Fruit fly (Drosophila melanogaster) whole organism, embryonic: ENCODE results near the gene Efr.
A peak's percentile ranks its signal among the peaks of the same experiment; 100 is the strongest.

Source experiments
- ATbp ChIP-seq: fragments of 200-800 bp; sonication (Bioruptor generic); optimal IDR thresholded peaks from 2 replicates; lab custom pipeline; 2017; ENCODE audit warnings: missing biosample characterization, mild to moderate bottlenecking, missing genetic modification characterization, missing genetic modification reagents
- Antp ChIP-seq: fragments of 200-800 bp; sonication (Bioruptor generic); optimal IDR thresholded peaks from 3 replicates; lab custom pipeline; 2016; ENCODE audit warnings: missing biosample characterization, missing genetic modification characterization
- BEAF-32 ChIP-seq: fragments of 200-800 bp; sonication (Bioruptor generic); optimal IDR thresholded peaks from 3 replicates; lab custom pipeline; 2017; ENCODE audit warnings: missing biosample characterization, missing genetic modification characterization, mild to moderate bottlenecking, moderate library complexity, missing genetic modification reagents
- CG1024 ChIP-seq: fragments of 200-800 bp; sonication (Bioruptor generic); IDR thresholded peaks from 2 replicates; pipeline ENCODE4 v1.3.6; 2022; ENCODE audit warnings: missing biosample characterization, missing genetic modification characterization
- CG11398 ChIP-seq: fragments of 200-800 bp; sonication (Bioruptor generic); optimal IDR thresholded peaks from 2 replicates; lab custom pipeline; 2016; ENCODE audit warnings: missing biosample characterization, missing genetic modification characterization
- CG1233 ChIP-seq: fragments of 200-800 bp; sonication (Bioruptor generic); optimal IDR thresholded peaks from 4 replicates; lab custom pipeline; 2018; ENCODE audit warnings: missing biosample characterization, mild to moderate bottlenecking, missing genetic modification characterization
- CG13296 ChIP-seq: fragments of 200-800 bp; sonication (Bioruptor generic); optimal IDR thresholded peaks from 3 replicates; lab custom pipeline; 2018; ENCODE audit warnings: missing biosample characterization, mild to moderate bottlenecking, missing genetic modification characterization
- CG13775 ChIP-seq: fragments of 200-800 bp; sonication (Bioruptor generic); optimal IDR thresholded peaks from 3 replicates; lab custom pipeline; 2017; ENCODE audit warnings: missing biosample characterization, mild to moderate bottlenecking, missing genetic modification characterization
- CG15269 ChIP-seq: fragments of 200-800 bp; sonication (Bioruptor generic); optimal IDR thresholded peaks from 2 replicates; lab custom pipeline; 2018; ENCODE audit warnings: missing biosample characterization, mild to moderate bottlenecking, missing genetic modification characterization, moderate library complexity
- CG1529 ChIP-seq: fragments of 200-800 bp; sonication (Bioruptor generic); optimal IDR thresholded peaks from 3 replicates; lab custom pipeline; 2018; ENCODE audit warnings: missing biosample characterization, missing genetic modification characterization
- CG15601 ChIP-seq: fragments of 200-800 bp; sonication (Bioruptor generic); optimal IDR thresholded peaks from 3 replicates; lab custom pipeline; 2019; ENCODE audit warnings: missing biosample characterization, mild to moderate bottlenecking, missing genetic modification characterization, moderate library complexity
- CG2120 ChIP-seq: fragments of 200-800 bp; sonication (Bioruptor generic); optimal IDR thresholded peaks from 3 replicates; lab custom pipeline; 2016; ENCODE audit warnings: missing biosample characterization, missing genetic modification characterization
- CG33557 ChIP-seq: fragments of 200-800 bp; sonication (Bioruptor generic); optimal IDR thresholded peaks from 2 replicates; lab custom pipeline; 2019; ENCODE audit warnings: missing biosample characterization, mild to moderate bottlenecking, missing genetic modification characterization, moderate library complexity
- CG3995 ChIP-seq: fragments of 200-800 bp; sonication (Bioruptor generic); optimal IDR thresholded peaks from 3 replicates; lab custom pipeline; 2016; ENCODE audit warnings: missing biosample characterization, missing genetic modification characterization
- CG5245 ChIP-seq: fragments of 200-800 bp; sonication (Bioruptor generic); optimal IDR thresholded peaks from 3 replicates; lab custom pipeline; 2016; ENCODE audit warnings: missing biosample characterization, missing genetic modification characterization
- CG6254 ChIP-seq: fragments of 200-800 bp; sonication (Bioruptor generic); optimal IDR thresholded peaks from 3 replicates; lab custom pipeline; 2017; ENCODE audit warnings: mild to moderate bottlenecking, missing biosample characterization, missing genetic modification reagents, missing genetic modification characterization
- CG7556 ChIP-seq: fragments of 200-800 bp; sonication (Bioruptor generic); optimal IDR thresholded peaks from 2 replicates; lab custom pipeline; 2017; ENCODE audit warnings: missing biosample characterization, mild to moderate bottlenecking, missing genetic modification characterization
- CG7839 ChIP-seq: fragments of 200-800 bp; sonication (Bioruptor generic); optimal IDR thresholded peaks from 3 replicates; lab custom pipeline; 2018; ENCODE audit warnings: missing biosample characterization, mild to moderate bottlenecking, missing genetic modification characterization, moderate library complexity
- CG8281 ChIP-seq: fragments of 200-800 bp; sonication (Bioruptor generic); optimal IDR thresholded peaks from 2 replicates; lab custom pipeline; 2018; ENCODE audit warnings: missing biosample characterization, mild to moderate bottlenecking, missing genetic modification characterization, moderate library complexity
- CG8765 ChIP-seq: fragments of 200-800 bp; sonication (Bioruptor generic); IDR thresholded peaks from 2 replicates; pipeline ENCODE4 v1.3.6; 2022; ENCODE audit warnings: missing biosample characterization, missing genetic modification characterization
- CG9797 ChIP-seq: fragments of 200-800 bp; sonication (Bioruptor generic); optimal IDR thresholded peaks from 3 replicates; lab custom pipeline; 2018; ENCODE audit warnings: missing biosample characterization, mild to moderate bottlenecking, missing genetic modification characterization
- CTCF ChIP-seq: fragments of 200-800 bp; sonication (Bioruptor generic); optimal IDR thresholded peaks from 2 replicates; lab custom pipeline; 2017; ENCODE audit warnings: missing biosample characterization, mild to moderate bottlenecking, missing genetic modification characterization, moderate library complexity
- Chrac-16 ChIP-seq: fragments of 200-800 bp; sonication (Bioruptor generic); optimal IDR thresholded peaks from 3 replicates; lab custom pipeline; 2016; ENCODE audit warnings: missing biosample characterization, missing genetic modification characterization
- Dek ChIP-seq: fragments of 200-800 bp; sonication (Bioruptor generic); optimal IDR thresholded peaks from 3 replicates; lab custom pipeline; 2019; ENCODE audit warnings: missing biosample characterization, mild to moderate bottlenecking, missing genetic modification characterization, moderate library complexity
- Dp ChIP-seq: fragments of 200-800 bp; sonication (Bioruptor generic); optimal IDR thresholded peaks from 2 replicates; lab custom pipeline; 2018; ENCODE audit warnings: missing biosample characterization, mild to moderate bottlenecking, missing genetic modification characterization, moderate library complexity
- Hand ChIP-seq: fragments of 200-800 bp; sonication (Bioruptor generic); optimal IDR thresholded peaks from 2 replicates; lab custom pipeline; 2017; ENCODE audit warnings: mild to moderate bottlenecking, missing biosample characterization, missing genetic modification reagents, missing genetic modification characterization
- Hmx ChIP-seq: fragments of 200-800 bp; sonication (Bioruptor generic); optimal IDR thresholded peaks from 2 replicates; lab custom pipeline; 2016; ENCODE audit warnings: missing biosample characterization, missing genetic modification characterization
- Lim3 ChIP-seq: fragments of 200-800 bp; sonication (Bioruptor generic); IDR thresholded peaks from 2 replicates; pipeline ENCODE4 v1.3.6; 2022; ENCODE audit warnings: missing biosample characterization, missing genetic modification characterization
- Meics ChIP-seq: fragments of 200-800 bp; sonication (Bioruptor generic); optimal IDR thresholded peaks from 2 replicates; lab custom pipeline; 2017; ENCODE audit warnings: missing biosample characterization, mild to moderate bottlenecking, missing genetic modification characterization
- Sox102F ChIP-seq: fragments of 200-800 bp; sonication (Bioruptor generic); optimal IDR thresholded peaks from 2 replicates; lab custom pipeline; 2018; ENCODE audit warnings: missing biosample characterization, mild to moderate bottlenecking, missing genetic modification characterization, moderate library complexity
- ab ChIP-seq: fragments of 200-800 bp; sonication (Bioruptor generic); optimal IDR thresholded peaks from 2 replicates; lab custom pipeline; 2016; ENCODE audit warnings: missing biosample characterization, missing genetic modification characterization
- ac ChIP-seq: fragments of 200-800 bp; sonication (Bioruptor generic); optimal IDR thresholded peaks from 3 replicates; lab custom pipeline; 2017; ENCODE audit warnings: missing biosample characterization, mild to moderate bottlenecking, missing genetic modification characterization
- bbx ChIP-seq: fragments of 200-800 bp; sonication (Bioruptor generic); IDR thresholded peaks from 2 replicates; pipeline ENCODE4 v1.3.6; 2022; ENCODE audit warnings: missing biosample characterization, missing genetic modification characterization; ENCODE audit not compliant: partially characterized antibody
- cad ChIP-seq: fragments of >200 bp; optimal IDR thresholded peaks from 2 replicates; lab custom pipeline; 2017; ENCODE audit warnings: missing biosample characterization, missing genetic modification characterization
- cas ChIP-seq: fragments of 200-800 bp; sonication (Bioruptor generic); IDR thresholded peaks from 2 replicates; pipeline ENCODE4 v1.3.6; 2022; ENCODE audit warnings: missing biosample characterization, missing genetic modification characterization
- cg ChIP-seq: fragments of 200-800 bp; sonication (Bioruptor generic); optimal IDR thresholded peaks from 3 replicates; lab custom pipeline; 2019; ENCODE audit warnings: missing biosample characterization, mild to moderate bottlenecking, missing genetic modification characterization, moderate library complexity
- crc ChIP-seq: fragments of 200-800 bp; sonication (Bioruptor generic); optimal IDR thresholded peaks from 2 replicates; lab custom pipeline; 2016; ENCODE audit warnings: missing biosample characterization, missing genetic modification characterization
- gcm2 ChIP-seq: fragments of 200-800 bp; sonication (Bioruptor generic); optimal IDR thresholded peaks from 2 replicates; lab custom pipeline; 2016; ENCODE audit warnings: missing biosample characterization, missing genetic modification characterization
- grau ChIP-seq: fragments of 200-800 bp; optimal IDR thresholded peaks from 3 replicates; lab custom pipeline; 2019; ENCODE audit warnings: missing biosample characterization, mild to moderate bottlenecking, missing genetic modification characterization, moderate library complexity
- gsb ChIP-seq: fragments of 200-800 bp; sonication (Bioruptor generic); IDR thresholded peaks from 2 replicates; pipeline ENCODE4 v1.3.6; 2022; ENCODE audit warnings: missing biosample characterization, missing genetic modification characterization
- h ChIP-seq: fragments of >200 bp; optimal IDR thresholded peaks from 2 replicates; lab custom pipeline; 2017
- kay ChIP-seq: fragments of 200-800 bp; sonication (Bioruptor generic); optimal IDR thresholded peaks from 2 replicates; lab custom pipeline; 2016; ENCODE audit warnings: missing biosample characterization, missing genetic modification characterization
- kni ChIP-seq: fragments of 200-800 bp; sonication (Bioruptor generic); optimal IDR thresholded peaks from 3 replicates; lab custom pipeline; 2017; ENCODE audit warnings: mild to moderate bottlenecking, missing biosample characterization, missing genetic modification reagents, missing genetic modification characterization
- lbe ChIP-seq: fragments of 200-800 bp; sonication (Bioruptor generic); optimal IDR thresholded peaks from 2 replicates; lab custom pipeline; 2016; ENCODE audit warnings: missing biosample characterization, mild to moderate bottlenecking, missing genetic modification characterization
- lola ChIP-seq, 3 experiments: fragments of >200 bp in 2 of 3; fragments of 200-800 bp in 1 of 3; sonication (Bioruptor generic) in 1 of 3; optimal IDR thresholded peaks; 2 replicates each; lab custom pipeline; 2017 to 2019; ENCODE audit warnings: missing biosample characterization in 3 of 3, missing genetic modification characterization in 3 of 3, mild to moderate bottlenecking in 1 of 3, moderate library complexity in 1 of 3
- mam ChIP-seq: fragments of 200-800 bp; sonication (Bioruptor generic); optimal IDR thresholded peaks from 3 replicates; lab custom pipeline; 2016; ENCODE audit warnings: missing biosample characterization, missing genetic modification characterization
- nau ChIP-seq: fragments of 200-800 bp; sonication (Bioruptor generic); optimal IDR thresholded peaks from 3 replicates; lab custom pipeline; 2017; ENCODE audit warnings: missing biosample characterization, mild to moderate bottlenecking, missing genetic modification characterization, missing genetic modification reagents
- onecut ChIP-seq: fragments of 200-800 bp; sonication (Bioruptor generic); IDR thresholded peaks from 2 replicates; pipeline ENCODE4 v1.3.6; 2022; ENCODE audit warnings: missing biosample characterization, missing genetic modification characterization
- slbo ChIP-seq: fragments of 200-800 bp; sonication (Bioruptor generic); IDR thresholded peaks from 2 replicates; pipeline ENCODE4 v1.3.6; 2022; ENCODE audit warnings: missing biosample characterization, missing genetic modification characterization
- sr ChIP-seq: fragments of 200-800 bp; sonication (Bioruptor generic); IDR thresholded peaks from 3 replicates; pipeline ENCODE4 v1.3.6; 2022; ENCODE audit warnings: missing biosample characterization, missing genetic modification characterization
- sug ChIP-seq: fragments of 200-800 bp; optimal IDR thresholded peaks from 2 replicates; lab custom pipeline; 2019; ENCODE audit warnings: missing biosample characterization, mild to moderate bottlenecking, missing genetic modification characterization, moderate library complexity
- toy ChIP-seq: fragments of 200-800 bp; sonication (Bioruptor generic); IDR thresholded peaks from 2 replicates; pipeline ENCODE4 v1.3.6; 2022; ENCODE audit warnings: missing biosample characterization, missing genetic modification characterization

Gene Efr

DNA sequence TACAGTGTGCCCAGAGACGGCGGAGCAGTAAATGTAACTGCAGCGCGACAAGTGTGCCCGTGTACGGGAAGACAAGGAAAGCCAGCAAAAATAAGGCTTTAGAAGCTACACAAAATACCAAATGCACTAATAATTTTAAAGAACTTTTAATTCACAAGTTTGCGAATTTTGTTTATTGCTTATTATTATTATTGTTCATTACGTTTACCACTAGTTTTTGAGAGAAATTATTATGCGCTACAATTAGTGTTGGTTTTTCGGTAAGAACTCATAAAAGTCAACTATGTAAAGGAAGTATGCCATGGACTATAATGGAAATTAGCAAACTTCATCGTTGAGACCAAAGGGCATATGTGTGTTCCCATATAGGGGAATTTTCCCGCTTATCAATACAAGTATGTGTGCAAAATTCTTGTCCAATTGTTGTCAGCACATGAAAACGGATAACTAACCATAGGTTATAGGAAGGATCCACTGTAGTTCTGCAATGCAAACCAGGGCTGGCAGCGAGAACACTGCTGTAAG lies 47.5 kb downstream of the Efr start, which contains the start of gene schlank (continued):
- TF ChIP-seq CG13296 (GFP tag; lab: Kevin White, UChicago), result peak; percentile 31
- TF ChIP-seq CG7556, result peak; percentile 16
- TF ChIP-seq CG3995 (GFP tag; lab: Kevin White, UChicago), result no peak
- no peak for TF ChIP-seq h (lab: Kevin White, UChicago)
- TF ChIP-seq Hand, result no peak
- TF ChIP-seq cas, result no peak
- TF ChIP-seq ATbp (GFP tag; lab: Kevin White, UChicago), result no peak
- TF ChIP-seq gsb (GFP tag; lab: Robert Waterston, UW), result no peak
- TF ChIP-seq sug (tag; lab: Kevin White, UChicago), result peak; percentile 36
- TF ChIP-seq onecut (GFP tag; lab: Robert Waterston, UW), result peak; percentile 8; the same call in 1 of the 2 replicates
- TF ChIP-seq Meics (GFP tag; lab: Kevin White, UChicago), result peak; percentile 18
- TF ChIP-seq CG1233 (GFP tag; lab: Kevin White, UChicago), result peak; percentile 2
- no peak for TF ChIP-seq CTCF (GFP tag; lab: Kevin White, UChicago)
- peak; percentile 73 for TF ChIP-seq mam (GFP tag; lab: Kevin White, UChicago)
- TF ChIP-seq crc, result no peak
- no peak for TF ChIP-seq CG8281
- TF ChIP-seq CG5245, result no peak
- no peak for TF ChIP-seq gcm2 (GFP tag; lab: Kevin White, UChicago)
- peak; percentile 81 for TF ChIP-seq slbo (GFP tag; lab: Robert Waterston, UW)
- TF ChIP-seq kni (GFP tag; lab: Kevin White, UChicago), result no peak
- peak; percentile 33 for TF ChIP-seq BEAF-32 (GFP tag; lab: Kevin White, UChicago)
- peak; percentile 89 for TF ChIP-seq CG9797 (GFP tag; lab: Kevin White, UChicago)
- TF ChIP-seq ac (GFP tag; lab: Kevin White, UChicago), result no peak
- no peak for TF ChIP-seq sr (GFP tag; lab: Robert Waterston, UW)
- TF ChIP-seq CG6254 (GFP tag; lab: Kevin White, UChicago), result no peak
- no peak for TF ChIP-seq toy (GFP tag; lab: Robert Waterston, UW)
- no peak for TF ChIP-seq Lim3 (GFP tag; lab: Robert Waterston, UW)
- no peak for TF ChIP-seq ab (GFP tag; lab: Kevin White, UChicago)
- TF ChIP-seq Sox102F (GFP tag; lab: Kevin White, UChicago), result no peak
- peak; percentile 62 for TF ChIP-seq CG13775 (GFP tag; lab: Kevin White, UChicago)
- TF ChIP-seq CG11398, result peak; percentile 30
- no peak for TF ChIP-seq nau (GFP tag; lab: Kevin White, UChicago)
- no peak for TF ChIP-seq kay (GFP tag; lab: Kevin White, UChicago)
- no peak for TF ChIP-seq lbe (GFP tag; lab: Kevin White, UChicago)
- peak; percentile 35 for TF ChIP-seq Dek (tag; lab: Kevin White, UChicago)
- no peak for TF ChIP-seq CG15601 (tag; lab: Kevin White, UChicago)
- TF ChIP-seq CG15269 (tag; lab: Kevin White, UChicago), result no peak
- no peak for TF ChIP-seq CG7839 (tag; lab: Kevin White, UChicago)
- TF ChIP-seq cg (GFP tag; lab: Kevin White, UChicago), result no peak
- no peak for TF ChIP-seq CG33557 (GFP tag; lab: Kevin White, UChicago)
- no peak for TF ChIP-seq CG1529
- peak; percentile 30 for TF ChIP-seq Dp
- TF ChIP-seq grau (tag; lab: Kevin White, UChicago), result peak; percentile 99
- no peak for TF ChIP-seq bbx (GFP tag; lab: Robert Waterston, UW)
- no peak for TF ChIP-seq Hmx (GFP tag; lab: Kevin White, UChicago)
- peak; percentile 70 for TF ChIP-seq CG2120 (GFP tag; lab: Kevin White, UChicago)
- peak; percentile 43; the same call in 1 of the 2 replicates for TF ChIP-seq CG1024 (GFP tag; lab: Robert Waterston, UW)
- TF ChIP-seq CG8765 (GFP tag; lab: Robert Waterston, UW), result no peak
- peak in 1 of 3 experiments; percentile 37 for TF ChIP-seq lola (GFP tag; optimal IDR thresholded peaks at IDR 0.05; lab: Kevin White, UChicago)
- peak; percentile 41 for TF ChIP-seq Chrac-16
- TF ChIP-seq cad (GFP tag; lab: Kevin White, UChicago), result no peak
- TF ChIP-seq Antp, result peak; percentile 75
